Worm (Caenorhabditis elegans) whole organism, L4 larva: ENCODE measurements around the gene Y15E3A.4.

Experiments
- F44E2.7 ChIP-seq: fragments of 200-800 bp; sonication (Bioruptor generic); IDR thresholded peaks from 2 replicates; pipeline ENCODE4 v2.1.2; 2022; ENCODE audit warnings: missing genetic modification characterization, missing compliant biosample characterization
- F49E8.2 ChIP-seq: sonication (generic microtip); optimal IDR thresholded peaks from 2 replicates; lab custom pipeline; 2016; ENCODE audit warnings: missing compliant biosample characterization, mild to moderate bottlenecking, missing genetic modification characterization, borderline replicate concordance
- R02D3.7 ChIP-seq: fragments of 150-350 bp; sonication (generic microtip); optimal IDR thresholded peaks from 3 replicates; lab custom pipeline; 2014; ENCODE audit warnings: missing biosample characterization, missing genetic modification characterization
- Y105C5A.15 ChIP-seq: fragments of 200-800 bp; sonication (Bioruptor generic); IDR thresholded peaks from 2 replicates; pipeline ENCODE4 v1.3.6; 2022; ENCODE audit warnings: missing genetic modification characterization, missing compliant biosample characterization
- Y48G9A.11 ChIP-seq: fragments of 200-800 bp; sonication (Bioruptor generic); IDR thresholded peaks from 2 replicates; pipeline ENCODE4 v1.3.6; 2022; ENCODE audit warnings: missing genetic modification reagents, missing genetic modification characterization, missing compliant biosample characterization
- ZK337.2 ChIP-seq: fragments of 200-800 bp; sonication (Bioruptor generic); IDR thresholded peaks from 2 replicates; pipeline ENCODE4 v1.3.6; 2022; ENCODE audit warnings: missing genetic modification reagents, missing genetic modification characterization, missing compliant biosample characterization
- ZK546.5 ChIP-seq, 2 experiments: sonication (generic microtip); optimal IDR thresholded peaks; 2 replicates each; lab custom pipeline; 2017; ENCODE audit warnings: missing biosample characterization in 2 of 2, missing genetic modification characterization in 2 of 2
- aha-1 ChIP-seq: fragments of 150-350 bp; peaks from one replicate; lab custom pipeline; 2014; ENCODE audit warnings: missing biosample characterization, missing genetic modification characterization
- ceh-28 ChIP-seq: fragments of 150-350 bp; optimal IDR thresholded peaks from 2 replicates; lab custom pipeline; 2014; ENCODE audit warnings: missing biosample characterization, missing genetic modification reagents, missing genetic modification characterization
- ceh-44 ChIP-seq: fragments of 200-800 bp; sonication (Bioruptor generic); IDR thresholded peaks from 2 replicates; pipeline ENCODE4 v1.3.6; 2022; ENCODE audit warnings: missing genetic modification reagents, missing genetic modification characterization, missing compliant biosample characterization
- cey-2 ChIP-seq: sonication (generic microtip); optimal IDR thresholded peaks from 3 replicates; lab custom pipeline; 2017; ENCODE audit warnings: missing genetic modification characterization, mild to moderate bottlenecking, missing compliant biosample characterization, antibody characterized with exemption, borderline replicate concordance; ENCODE audit not compliant: insufficient read depth
- daf-12 ChIP-seq: fragments of 150-350 bp; optimal IDR thresholded peaks from 2 replicates; lab custom pipeline; 2014; ENCODE audit warnings: missing biosample characterization, missing genetic modification reagents, missing genetic modification characterization
- daf-16 ChIP-seq, 3 experiments: sonication (generic microtip); optimal IDR thresholded peaks; 2 replicates each; lab custom pipeline; 2016 to 2017; ENCODE audit warnings: missing genetic modification characterization in 3 of 3, missing genetic modification reagents in 3 of 3, mild to moderate bottlenecking in 2 of 3, missing compliant biosample characterization in 2 of 3, missing biosample characterization in 1 of 3, moderate library complexity in 1 of 3
- daf-19 ChIP-seq: fragments of 200-800 bp; sonication (Bioruptor generic); conservative IDR thresholded peaks from 2 replicates; pipeline ENCODE4 v1.3.6; 2022; ENCODE audit warnings: missing genetic modification characterization, missing compliant biosample characterization
- dve-1 ChIP-seq: sonication (generic microtip); optimal IDR thresholded peaks from 2 replicates; lab custom pipeline; 2017; ENCODE audit warnings: antibody characterized with exemption, mild to moderate bottlenecking, missing genetic modification characterization, missing compliant biosample characterization; ENCODE audit not compliant: insufficient read depth
- hlh-11 ChIP-seq: fragments of 200-800 bp; sonication (Bioruptor generic); optimal IDR thresholded peaks from 2 replicates; lab custom pipeline; 2018; ENCODE audit warnings: mild to moderate bottlenecking, missing genetic modification characterization, missing compliant biosample characterization
- hlh-30 ChIP-seq: sonication (generic microtip); optimal IDR thresholded peaks from 2 replicates; lab custom pipeline; 2017; ENCODE audit warnings: antibody characterized with exemption, mild to moderate bottlenecking, missing genetic modification characterization, missing compliant biosample characterization; ENCODE audit not compliant: insufficient read depth
- hmg-1.1 ChIP-seq: fragments of 200-800 bp; sonication (Bioruptor generic); IDR thresholded peaks from 2 replicates; pipeline ENCODE4 v1.3.6; 2022; ENCODE audit warnings: missing genetic modification reagents, missing genetic modification characterization, missing compliant biosample characterization
- lin-29 ChIP-seq: fragments of 200-800 bp; sonication (Bioruptor generic); IDR thresholded peaks from 2 replicates; pipeline ENCODE4 v1.3.6; 2022; ENCODE audit warnings: missing genetic modification reagents, missing genetic modification characterization, missing compliant biosample characterization
- lir-3 ChIP-seq: sonication (generic microtip); optimal IDR thresholded peaks from 2 replicates; lab custom pipeline; 2016; ENCODE audit warnings: mild to moderate bottlenecking, missing genetic modification characterization, missing compliant biosample characterization
- lsy-2 ChIP-seq, 2 experiments: fragments of 150-350 bp in 1 of 2; sonication (generic microtip) in 1 of 2; optimal IDR thresholded peaks; 2 replicates each; lab custom pipeline; 2014 to 2017; ENCODE audit warnings: missing biosample characterization in 2 of 2, missing genetic modification characterization in 2 of 2
- mdl-1 ChIP-seq, 2 experiments: fragments of 150-350 bp in 1 of 2; sonication (generic microtip) in 1 of 2; optimal IDR thresholded peaks; 2 replicates each; lab custom pipeline; 2014 to 2017; ENCODE audit warnings: missing biosample characterization in 2 of 2, missing genetic modification characterization in 2 of 2
- mep-1 ChIP-seq: fragments of 150-350 bp; sonication (generic microtip); optimal IDR thresholded peaks from 3 replicates; lab custom pipeline; 2014; ENCODE audit warnings: missing biosample characterization, missing genetic modification characterization
- mes-2 ChIP-seq: sonication (generic microtip); optimal IDR thresholded peaks from 2 replicates; lab custom pipeline; 2016; ENCODE audit warnings: missing genotype, mild to moderate bottlenecking, missing genetic modification characterization, missing compliant biosample characterization; ENCODE audit not compliant: poor library complexity, severe bottlenecking
- mxl-2 ChIP-seq: fragments of 200-800 bp; sonication (Bioruptor generic); conservative IDR thresholded peaks from 2 replicates; pipeline ENCODE4 v1.3.6; 2022; ENCODE audit warnings: missing genetic modification reagents, missing genetic modification characterization, missing compliant biosample characterization
- mxl-3 ChIP-seq: fragments of 200-800 bp; sonication (Bioruptor generic); optimal IDR thresholded peaks from 2 replicates; lab custom pipeline; 2018; ENCODE audit warnings: mild to moderate bottlenecking, missing genetic modification characterization, missing compliant biosample characterization
- nhr-11 ChIP-seq: fragments of 150-350 bp; optimal IDR thresholded peaks from 2 replicates; lab custom pipeline; 2014; ENCODE audit warnings: missing biosample characterization, missing genetic modification characterization
- nhr-25 ChIP-seq: sonication (generic microtip); optimal IDR thresholded peaks from 2 replicates; lab custom pipeline; 2017; ENCODE audit warnings: missing genetic modification characterization, mild to moderate bottlenecking, missing compliant biosample characterization, antibody characterized with exemption, moderate library complexity, borderline replicate concordance; ENCODE audit not compliant: insufficient read depth
- nhr-28 ChIP-seq: fragments of 150-350 bp; optimal IDR thresholded peaks from 2 replicates; lab custom pipeline; 2014; ENCODE audit warnings: missing biosample characterization, missing genetic modification characterization
- nhr-41 ChIP-seq: fragments of 200-800 bp; sonication (Bioruptor generic); IDR thresholded peaks from 2 replicates; pipeline ENCODE4 v1.3.6; 2022; ENCODE audit warnings: missing genetic modification reagents, missing genetic modification characterization, missing compliant biosample characterization
- nhr-6 ChIP-seq: fragments of 150-350 bp; optimal IDR thresholded peaks from 2 replicates; lab custom pipeline; 2014; ENCODE audit warnings: missing biosample characterization, missing genetic modification characterization
- unc-130 ChIP-seq: sonication (generic microtip); optimal IDR thresholded peaks from 2 replicates; lab custom pipeline; 2016; ENCODE audit warnings: missing genetic modification reagents, missing genetic modification characterization, missing compliant biosample characterization
- unc-62 ChIP-seq, 3 experiments: fragments of 150-350 bp in 1 of 3; sonication (generic microtip); optimal IDR thresholded peaks in 2 of 3; peaks in 1 of 3; 1 replicate in 1 of 3; 2 replicates in 2 of 3; lab custom pipeline; 2014 to 2017; ENCODE audit warnings: missing biosample characterization in 3 of 3, missing genetic modification characterization in 3 of 3, missing genetic modification reagents in 3 of 3, missing genotype in 1 of 3
- zag-1 ChIP-seq: fragments of 150-350 bp; optimal IDR thresholded peaks from 2 replicates; lab custom pipeline; 2014; ENCODE audit warnings: missing biosample characterization, missing genetic modification characterization
- ztf-7 ChIP-seq: fragments of 150-350 bp; optimal IDR thresholded peaks from 2 replicates; lab custom pipeline; 2014; ENCODE audit warnings: missing biosample characterization, missing genetic modification characterization

Gene Y15E3A.4

ce11 chrX:15330664-15331063 lies at the start of gene Y15E3A.4:
Gene Y15E3A.4 (plus strand): TSS chrX:15330964.
- TF ChIP-seq Y48G9A.11 (GFP tag; lab: Robert Waterston, UW) (no peak), ceh-44 (GFP tag; lab: Robert Waterston, UW) (no peak), daf-16 (GFP tag; optimal IDR thresholded peaks at IDR 0.05; lab: Kevin White, UChicago) (no peak), daf-16 (tag; optimal IDR thresholded peaks at IDR 0.05; lab: Kevin White, UChicago) (no peak), unc-130 (GFP tag; lab: Kevin White, UChicago) (no peak), lsy-2 (tag; optimal IDR thresholded peaks at IDR 0.05; lab: Kevin White, UChicago) (no peak)
- TF ChIP-seq, all 104 proteins: peak for 0

ce11 chrX:15281248-15281647 lies 49.5 kb upstream of the Y15E3A.4 start:
- TF ChIP-seq lsy-2 (tag; optimal IDR thresholded peaks at IDR 0.05; lab: Kevin White, UChicago) (peak in 1 of 2 experiments; percentile 24), nhr-25 (peak; percentile 1), nhr-11 (tag; lab: Kevin White, UChicago) (peak; percentile 9), ZK546.5 (tag; optimal IDR thresholded peaks at IDR 0.05; lab: Kevin White, UChicago) (no peak), mep-1 (peak; percentile 61), Y105C5A.15 (GFP tag; lab: Robert Waterston, UW) (no peak), nhr-28 (tag; lab: Kevin White, UChicago) (peak; percentile 25), daf-12 (no peak), cey-2 (tag; lab: Kevin White, UChicago) (no peak), zag-1 (no peak), hlh-11 (tag; lab: Kevin White, UChicago) (peak; percentile 61), mes-2 (tag; lab: Kevin White, UChicago) (peak; percentile 26), lir-3 (tag; lab: Kevin White, UChicago) (no peak), ztf-7 (tag; lab: Kevin White, UChicago) (peak; percentile 39), hlh-30 (tag; lab: Kevin White, UChicago) (peak; percentile 64), F49E8.2 (tag; lab: Kevin White, UChicago) (no peak), ZK337.2 (GFP tag; lab: Robert Waterston, UW) (no peak), aha-1 (tag; lab: Kevin White, UChicago) (peak; percentile 28), mxl-2 (GFP tag; lab: Robert Waterston, UW) (no peak), lin-29 (GFP tag; lab: Robert Waterston, UW) (no peak), hmg-1.1 (GFP tag; lab: Robert Waterston, UW) (0 out of 2 replicates have a peak, but pooled peaks have one; percentile 25), unc-62 (GFP tag; optimal IDR thresholded peaks at IDR 0.05 in 1 of 2; lab: Kevin White, UChicago) (peak in 1 of 2 experiments; percentile 97), unc-62 (tag; optimal IDR thresholded peaks at IDR 0.05; lab: Kevin White, UChicago) (no peak), daf-19 (GFP tag; lab: Robert Waterston, UW) (no peak), dve-1 (tag; lab: Kevin White, UChicago) (peak; percentile 43), nhr-6 (tag; lab: Kevin White, UChicago) (peak; percentile 41), mxl-3 (GFP tag; lab: Kevin White, UChicago) (peak; percentile 42), daf-16 (GFP tag; optimal IDR thresholded peaks at IDR 0.05; lab: Kevin White, UChicago) (no peak), daf-16 (tag; optimal IDR thresholded peaks at IDR 0.05; lab: Kevin White, UChicago) (peak; percentile 26), R02D3.7 (no peak), ceh-28 (tag; lab: Kevin White, UChicago) (no peak), mdl-1 (tag; optimal IDR thresholded peaks at IDR 0.05; lab: Kevin White, UChicago) (peak in 1 of 2 experiments; percentile 59)

- TF ChIP-seq F44E2.7 (GFP tag; lab: Robert Waterston, UW) (no peak), nhr-41 (GFP tag; lab: Robert Waterston, UW) (0 out of 2 replicates have a peak, but pooled peaks have one; percentile 27)
Measured at ce11 chrX:15283740-15284139, 47.0 kb upstream of the Y15E3A.4 start, which contains the start of gene jud-4. Gene jud-4 (plus strand): TSS chrX:15284115.
